Fruit fly (Drosophila melanogaster) whole organism, prepupa: ENCODE data around the gene goe.

ENCODE experiments used
- Blimp-1 ChIP-seq: fragments of 200-800 bp; sonication (Bioruptor generic); optimal IDR thresholded peaks from 3 replicates; lab custom pipeline; 2017; ENCODE audit warnings: missing biosample characterization, missing genetic modification characterization, mild to moderate bottlenecking, moderate library complexity, missing genetic modification reagents
- CG10631 ChIP-seq: fragments of 200-800 bp; sonication (Bioruptor generic); optimal IDR thresholded peaks from 2 replicates; lab custom pipeline; 2016; ENCODE audit warnings: missing biosample characterization, missing genetic modification characterization
- CG10669 ChIP-seq: fragments of 200-800 bp; sonication (Bioruptor generic); optimal IDR thresholded peaks from 3 replicates; lab custom pipeline; 2018; ENCODE audit warnings: missing biosample characterization, mild to moderate bottlenecking, missing genetic modification characterization, moderate library complexity
- CG11294 ChIP-seq: fragments of 200-800 bp; sonication (Bioruptor generic); IDR thresholded peaks from 2 replicates; pipeline ENCODE4 v1.3.6; 2022; ENCODE audit warnings: missing biosample characterization, missing genetic modification characterization
- CG11762 ChIP-seq: fragments of 200-800 bp; sonication (Bioruptor generic); optimal IDR thresholded peaks from 3 replicates; lab custom pipeline; 2016; ENCODE audit warnings: missing biosample characterization, missing genetic modification characterization; ENCODE audit not compliant: insufficient read depth
- CG11902 ChIP-seq: fragments of 200-800 bp; sonication (Bioruptor generic); optimal IDR thresholded peaks from 3 replicates; lab custom pipeline; 2016; ENCODE audit warnings: missing biosample characterization, missing genetic modification characterization
- CG15336 ChIP-seq: fragments of 200-800 bp; sonication (Bioruptor generic); IDR thresholded peaks from 2 replicates; pipeline ENCODE4 v1.3.6; 2022; ENCODE audit warnings: missing biosample characterization, missing genetic modification characterization
- CG16779 ChIP-seq: fragments of 200-800 bp; sonication (Bioruptor generic); optimal IDR thresholded peaks from 3 replicates; lab custom pipeline; 2017; ENCODE audit warnings: missing biosample characterization, mild to moderate bottlenecking, missing genetic modification characterization
- CG32006 ChIP-seq: fragments of 200-800 bp; sonication (Bioruptor generic); optimal IDR thresholded peaks from 3 replicates; lab custom pipeline; 2017; ENCODE audit warnings: missing biosample characterization, mild to moderate bottlenecking, missing genetic modification characterization
- CG34406 ChIP-seq: fragments of 200-800 bp; sonication (Bioruptor generic); optimal IDR thresholded peaks from 3 replicates; lab custom pipeline; 2016; ENCODE audit warnings: missing biosample characterization, missing genetic modification characterization
- CG3919 ChIP-seq: fragments of 200-800 bp; sonication (Bioruptor generic); optimal IDR thresholded peaks from 3 replicates; lab custom pipeline; 2016; ENCODE audit warnings: missing biosample characterization, missing genetic modification characterization
- CG4318 ChIP-seq: fragments of 200-800 bp; sonication (Bioruptor generic); optimal IDR thresholded peaks from 3 replicates; lab custom pipeline; 2017; ENCODE audit warnings: missing biosample characterization, mild to moderate bottlenecking, missing genetic modification characterization
- CG6163 ChIP-seq: fragments of 200-800 bp; sonication (Bioruptor generic); IDR thresholded peaks from 3 replicates; pipeline ENCODE4 v1.3.6; 2022; ENCODE audit warnings: missing biosample characterization, missing genetic modification characterization
- CG6276 ChIP-seq: fragments of 200-800 bp; sonication (Bioruptor generic); optimal IDR thresholded peaks from 2 replicates; lab custom pipeline; 2017; ENCODE audit warnings: missing biosample characterization, mild to moderate bottlenecking, missing genetic modification characterization
- CG6792 ChIP-seq: fragments of 200-800 bp; sonication (Bioruptor generic); optimal IDR thresholded peaks from 3 replicates; lab custom pipeline; 2016; ENCODE audit warnings: missing biosample characterization, missing genetic modification characterization
- CG6854 ChIP-seq: fragments of 200-800 bp; sonication (Bioruptor generic); optimal IDR thresholded peaks from 2 replicates; lab custom pipeline; 2017; ENCODE audit warnings: missing biosample characterization, mild to moderate bottlenecking, missing genetic modification characterization
- CG7368 ChIP-seq: fragments of 200-800 bp; sonication (Bioruptor generic); optimal IDR thresholded peaks from 3 replicates; lab custom pipeline; 2016; ENCODE audit warnings: missing biosample characterization, missing genetic modification characterization
- CG8319 ChIP-seq: fragments of 200-800 bp; sonication (Bioruptor generic); optimal IDR thresholded peaks from 3 replicates; lab custom pipeline; 2016; ENCODE audit warnings: missing biosample characterization, missing genetic modification characterization
- CG8632 ChIP-seq: fragments of 200-800 bp; sonication (Bioruptor generic); optimal IDR thresholded peaks from 3 replicates; lab custom pipeline; 2016; ENCODE audit warnings: missing biosample characterization, missing genetic modification characterization
- CG9139 ChIP-seq: fragments of 200-800 bp; sonication (Bioruptor generic); optimal IDR thresholded peaks from 3 replicates; lab custom pipeline; 2017; ENCODE audit warnings: missing biosample characterization, mild to moderate bottlenecking, missing genetic modification characterization
- Eip75B ChIP-seq: fragments of 200-800 bp; sonication (Bioruptor generic); optimal IDR thresholded peaks from 3 replicates; lab custom pipeline; 2016; ENCODE audit warnings: missing biosample characterization, missing genetic modification characterization
- Eip78C ChIP-seq: fragments of 200-800 bp; sonication (Bioruptor generic); peaks from one replicate; lab custom pipeline; 2016; ENCODE audit warnings: missing biosample characterization, missing genetic modification characterization
- Eip93F ChIP-seq: fragments of 200-800 bp; sonication (Bioruptor generic); optimal IDR thresholded peaks from 2 replicates; lab custom pipeline; 2016; ENCODE audit warnings: missing biosample characterization, mild to moderate bottlenecking, missing genetic modification characterization
- Ets96B ChIP-seq: fragments of 200-800 bp; optimal IDR thresholded peaks from 2 replicates; lab custom pipeline; 2019; ENCODE audit warnings: missing biosample characterization, mild to moderate bottlenecking, missing genetic modification characterization, moderate library complexity
- Hr38 ChIP-seq: sonication (Bioruptor generic); optimal IDR thresholded peaks from 2 replicates; lab custom pipeline; 2016; ENCODE audit warnings: missing biosample characterization, missing genetic modification characterization
- Lpt ChIP-seq: fragments of 200-800 bp; sonication (Bioruptor generic); optimal IDR thresholded peaks from 3 replicates; lab custom pipeline; 2016; ENCODE audit warnings: missing biosample characterization, missing genetic modification characterization
- Met ChIP-seq: fragments of 200-800 bp; sonication (Bioruptor generic); optimal IDR thresholded peaks from 3 replicates; lab custom pipeline; 2016; ENCODE audit warnings: missing biosample characterization, missing genetic modification characterization
- Smox ChIP-seq: fragments of 200-800 bp; sonication (Bioruptor generic); optimal IDR thresholded peaks from 3 replicates; lab custom pipeline; 2016; ENCODE audit warnings: missing biosample characterization, missing genetic modification characterization
- Sox102F ChIP-seq: fragments of 200-800 bp; sonication (Bioruptor generic); optimal IDR thresholded peaks from 2 replicates; lab custom pipeline; 2016; ENCODE audit warnings: missing biosample characterization, mild to moderate bottlenecking, missing genetic modification characterization
- Sox14 ChIP-seq: fragments of 200-800 bp; sonication (Bioruptor generic); optimal IDR thresholded peaks from 3 replicates; lab custom pipeline; 2016; ENCODE audit warnings: missing biosample characterization, missing genetic modification characterization
- Sox15 ChIP-seq: fragments of 200-800 bp; sonication (Bioruptor generic); optimal IDR thresholded peaks from 3 replicates; lab custom pipeline; 2016; ENCODE audit warnings: missing biosample characterization, missing genetic modification characterization
- cyc ChIP-seq: fragments of 200-800 bp; sonication (Bioruptor generic); optimal IDR thresholded peaks from 3 replicates; lab custom pipeline; 2016; ENCODE audit warnings: missing biosample characterization, missing genetic modification characterization
- dac ChIP-seq: fragments of 200-800 bp; sonication (Bioruptor generic); optimal IDR thresholded peaks from 2 replicates; lab custom pipeline; 2017; ENCODE audit warnings: missing biosample characterization, mild to moderate bottlenecking, missing genetic modification characterization
- fd59A ChIP-seq: fragments of 200-800 bp; sonication (Bioruptor generic); optimal IDR thresholded peaks from 2 replicates; lab custom pipeline; 2017; ENCODE audit warnings: missing biosample characterization, mild to moderate bottlenecking, missing genetic modification characterization, missing genetic modification reagents
- fd85E ChIP-seq: fragments of 200-800 bp; sonication (Bioruptor generic); optimal IDR thresholded peaks from 3 replicates; lab custom pipeline; 2016; ENCODE audit warnings: missing biosample characterization, missing genetic modification characterization
- fkh ChIP-seq: fragments of 200-800 bp; sonication (Bioruptor generic); optimal IDR thresholded peaks from 3 replicates; lab custom pipeline; 2017; ENCODE audit warnings: missing biosample characterization, mild to moderate bottlenecking, missing genetic modification characterization, moderate library complexity
- net ChIP-seq: fragments of 200-800 bp; sonication (Bioruptor generic); optimal IDR thresholded peaks from 3 replicates; lab custom pipeline; 2016; ENCODE audit warnings: missing biosample characterization, missing genetic modification characterization
- pdm3 ChIP-seq: fragments of 200-800 bp; sonication (Bioruptor generic); optimal IDR thresholded peaks from 3 replicates; lab custom pipeline; 2016; ENCODE audit warnings: missing biosample characterization, missing genetic modification characterization
- salr ChIP-seq, 2 experiments: fragments of 200-800 bp; sonication (Bioruptor generic); optimal IDR thresholded peaks; 3 replicates each; lab custom pipeline; 2016 to 2018; ENCODE audit warnings: missing biosample characterization in 2 of 2, missing genetic modification characterization in 2 of 2, mild to moderate bottlenecking in 1 of 2
- ss ChIP-seq, 2 experiments: fragments of 200-800 bp; sonication (Bioruptor generic); optimal IDR thresholded peaks; 2 replicates in 1 of 2; 3 replicates in 1 of 2; lab custom pipeline; 2017 to 2018; ENCODE audit warnings: mild to moderate bottlenecking in 2 of 2, missing biosample characterization in 2 of 2, missing genetic modification characterization in 2 of 2, moderate library complexity in 1 of 2
- svp ChIP-seq: fragments of 200-800 bp; sonication (Bioruptor generic); peaks from one replicate; lab custom pipeline; 2016; ENCODE audit warnings: missing biosample characterization, missing genetic modification characterization
- topi ChIP-seq: fragments of 200-800 bp; sonication (Bioruptor generic); optimal IDR thresholded peaks from 3 replicates; lab custom pipeline; 2016; ENCODE audit warnings: missing biosample characterization, missing genetic modification characterization
- vri ChIP-seq: fragments of 200-800 bp; sonication (Bioruptor generic); optimal IDR thresholded peaks from 3 replicates; lab custom pipeline; 2016; ENCODE audit warnings: missing biosample characterization, mild to moderate bottlenecking, missing genetic modification characterization

Gene goe

dm6 chrX:16737878-16738277, 13.8 kb downstream of the goe start, which contains the start of gene TwdlZ:
TwdlZ (plus strand) TSS chrX:16738178.
- TF ChIP-seq net (GFP tag; lab: Kevin White, UChicago): no peak
- no peak for TF ChIP-seq CG7368
- no peak for TF ChIP-seq CG6163 (GFP tag; lab: Robert Waterston, UW)
- TF ChIP-seq Sox15 (GFP tag; lab: Kevin White, UChicago): no peak
- no peak for TF ChIP-seq fd85E
- TF ChIP-seq Lpt: no peak
- TF ChIP-seq CG11294 (GFP tag; lab: Robert Waterston, UW): no peak
- no peak for TF ChIP-seq CG10669 (GFP tag; lab: Kevin White, UChicago)
- TF ChIP-seq Blimp-1 (GFP tag; lab: Kevin White, UChicago): no peak
- TF ChIP-seq fd59A (GFP tag; lab: Kevin White, UChicago): no peak
- TF ChIP-seq Smox (GFP tag; lab: Kevin White, UChicago): no peak
- TF ChIP-seq pdm3 (GFP tag; lab: Kevin White, UChicago): no peak
- no peak for TF ChIP-seq cyc
- no peak for TF ChIP-seq salr (GFP tag; optimal IDR thresholded peaks at IDR 0.05; lab: Kevin White, UChicago)
- TF ChIP-seq CG10631 (GFP tag; lab: Kevin White, UChicago): no peak

- TF ChIP-seq cyc: no peak
- TF ChIP-seq Blimp-1 (GFP tag; lab: Kevin White, UChicago): no peak
- TF ChIP-seq salr (GFP tag; optimal IDR thresholded peaks at IDR 0.05; lab: Kevin White, UChicago): no peak
- TF ChIP-seq CG11294 (GFP tag; lab: Robert Waterston, UW): no peak
- TF ChIP-seq Hr38: no peak
- no peak for TF ChIP-seq CG10631 (GFP tag; lab: Kevin White, UChicago)
- no peak for TF ChIP-seq CG16779 (tag; lab: Kevin White, UChicago)
- no peak for TF ChIP-seq Met (GFP tag; lab: Kevin White, UChicago)
- no peak for TF ChIP-seq CG6276
- no peak for TF ChIP-seq topi (GFP tag; lab: Kevin White, UChicago)
Measured at dm6 chrX:16736180-16736579, 15.5 kb downstream of the goe start.

dm6 chrX:16734647-16735046, 17.1 kb downstream of the goe start, which contains the start of gene TwdlY:
TwdlY (plus strand) TSS chrX:16734947.
- TF ChIP-seq CG15336 (GFP tag; lab: Robert Waterston, UW) (no peak), svp (no peak), CG34406 (GFP tag; lab: Kevin White, UChicago) (no peak), fd85E (no peak), CG9139 (GFP tag; lab: Kevin White, UChicago) (no peak), CG3919 (GFP tag; lab: Kevin White, UChicago) (no peak), Sox14 (GFP tag; lab: Kevin White, UChicago) (no peak), Sox102F (GFP tag; lab: Kevin White, UChicago) (no peak), Eip78C (GFP tag; lab: Kevin White, UChicago) (no peak), vri (GFP tag; lab: Kevin White, UChicago) (no peak), Sox15 (GFP tag; lab: Kevin White, UChicago) (no peak), fd59A (GFP tag; lab: Kevin White, UChicago) (no peak), CG11902 (GFP tag; lab: Kevin White, UChicago) (no peak), Blimp-1 (GFP tag; lab: Kevin White, UChicago) (no peak), CG6792 (GFP tag; lab: Kevin White, UChicago) (no peak), CG4318 (no peak), CG8632 (no peak), CG8319 (no peak), CG7368 (no peak), dac (no peak)

dm6 chrX:16733244-16733643, 18.5 kb downstream of the goe start:
- TF ChIP-seq ss (GFP tag; optimal IDR thresholded peaks at IDR 0.05; lab: Kevin White, UChicago): no peak
- TF ChIP-seq CG10631 (GFP tag; lab: Kevin White, UChicago): no peak
- no peak for TF ChIP-seq dac
- no peak for TF ChIP-seq CG6854 (GFP tag; lab: Kevin White, UChicago)
- no peak for TF ChIP-seq Eip75B
- TF ChIP-seq Eip78C (GFP tag; lab: Kevin White, UChicago): no peak
- no peak for TF ChIP-seq Ets96B (tag; lab: Kevin White, UChicago)
- no peak for TF ChIP-seq CG11762 (GFP tag; lab: Kevin White, UChicago)
- TF ChIP-seq fd85E: no peak
- TF ChIP-seq Eip93F (GFP tag; lab: Kevin White, UChicago): no peak
- no peak for TF ChIP-seq svp
- TF ChIP-seq CG32006 (GFP tag; lab: Kevin White, UChicago): no peak
- TF ChIP-seq vri (GFP tag; lab: Kevin White, UChicago): no peak
- TF ChIP-seq fd59A (GFP tag; lab: Kevin White, UChicago): no peak
- TF ChIP-seq fkh (GFP tag; lab: Kevin White, UChicago): no peak
